Fruit fly (Drosophila melanogaster): ENCODE data around the gene Jhbp4.
A peak's percentile ranks its signal among the peaks of the same experiment; 100 is the strongest.

Gene Jhbp4

dm6 chr3R:16022005-16022404 is 21.3 kb upstream of the Jhbp4 start (continued):
- TF ChIP-seq crc (GFP tag; optimal IDR thresholded peaks at IDR 0.05) (no peak), CG11696 (GFP tag; IDR thresholded peaks at IDR 0.05) (no peak)

DNA sequence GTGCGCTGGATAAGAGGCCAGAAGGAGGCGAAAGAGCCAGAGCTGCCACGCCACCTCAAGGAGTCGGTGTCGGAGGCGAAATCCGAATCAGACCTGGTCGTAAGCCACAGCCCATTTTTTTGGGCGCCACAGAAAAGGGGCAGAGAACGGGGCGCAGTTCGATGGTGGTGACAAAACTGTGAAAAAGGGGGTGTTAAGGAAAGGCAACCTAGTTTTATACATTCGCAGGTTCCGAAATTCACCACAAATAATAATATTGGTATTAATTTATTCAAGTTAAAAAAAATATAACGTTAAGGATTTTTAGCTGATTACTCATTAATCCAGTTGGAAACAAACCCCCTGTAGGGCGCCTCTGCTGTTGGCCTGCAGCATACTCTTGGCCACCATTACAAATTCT is 19.7 kb upstream of the Jhbp4 start:
- TF ChIP-seq row (GFP tag; IDR thresholded peaks at IDR 0.05) (0 out of 3 replicates have a peak, but pooled peaks have one; percentile 7), her (GFP tag; optimal IDR thresholded peaks at IDR 0.05) (no peak), eyg (GFP tag; optimal IDR thresholded peaks at IDR 0.05) (no peak), sna (GFP tag; IDR thresholded peaks at IDR 0.05; ENCODE audit: partially characterized antibody) (no peak), D19B (GFP tag; optimal IDR thresholded peaks at IDR 0.05) (no peak)

DNA sequence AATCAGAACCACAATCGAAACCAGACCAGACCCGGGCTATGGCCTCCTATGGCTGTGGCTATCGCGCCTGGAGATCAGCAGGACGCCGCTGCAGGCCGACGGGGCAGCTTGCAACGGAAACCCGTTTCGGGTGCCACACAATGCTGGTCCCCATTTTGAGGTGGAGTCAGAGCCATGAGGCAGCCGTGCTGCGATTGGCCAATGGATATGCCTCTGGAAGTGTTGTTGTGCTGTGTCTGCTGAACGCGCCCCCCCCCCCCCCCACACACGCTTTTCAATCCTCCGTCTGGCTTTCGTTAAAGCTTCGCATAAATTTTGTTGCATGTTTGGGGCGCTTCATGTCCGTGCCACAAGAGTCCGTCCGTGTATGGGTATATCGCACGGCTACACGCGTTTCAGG is 19.2 kb upstream of the Jhbp4 start:
- TF ChIP-seq Abd-B (GFP tag; optimal IDR thresholded peaks at IDR 0.05) (no peak), cg (GFP tag; optimal IDR thresholded peaks at IDR 0.05) (peak; percentile 7), Nf-YC (tag; optimal IDR thresholded peaks at IDR 0.05) (peak; percentile 80), Nf-YB (GFP tag; optimal IDR thresholded peaks at IDR 0.05) (peak; percentile 91), ewg (GFP tag; optimal IDR thresholded peaks at IDR 0.05) (no peak), Hr39 (optimal IDR thresholded peaks at IDR 0.05) (peak; percentile 61), maf-S (GFP tag; optimal IDR thresholded peaks at IDR 0.05) (no peak), stwl (tag; optimal IDR thresholded peaks at IDR 0.05) (no peak), crol (GFP tag; IDR thresholded peaks at IDR 0.05) (peak; percentile 50), Ets65A (GFP tag) (peak; percentile 60), zfh1 (GFP tag; IDR thresholded peaks at IDR 0.05) (no peak), gsb-n (tag; optimal IDR thresholded peaks at IDR 0.05) (no peak), row (GFP tag; IDR thresholded peaks at IDR 0.05) (0 out of 3 replicates have a peak, but pooled peaks have one; percentile 0)

dm6 chr3R:16025587-16026223 is 17.6 kb upstream of the Jhbp4 start, which contains the start of gene pnr:
Gene pnr (plus strand): TSS chr3R:16026079.
- TF ChIP-seq Nf-YB (GFP tag; optimal IDR thresholded peaks at IDR 0.05) = peak; percentile 99
- no peak for TF ChIP-seq sug (tag; optimal IDR thresholded peaks at IDR 0.05)
- TF ChIP-seq twi (tag; optimal IDR thresholded peaks at IDR 0.05) = peak; percentile 27
- peak; percentile 95 for TF ChIP-seq CG1832 (GFP tag; optimal IDR thresholded peaks at IDR 0.05)
- peak; percentile 40 for TF ChIP-seq CG2712 (tag; optimal IDR thresholded peaks at IDR 0.05)
- TF ChIP-seq NfI (GFP tag; optimal IDR thresholded peaks at IDR 0.05) = no peak
- peak; percentile 69 for TF ChIP-seq onecut (GFP tag; IDR thresholded peaks at IDR 0.05)
- peak; percentile 23 for TF ChIP-seq CG8359 (GFP tag; optimal IDR thresholded peaks at IDR 0.05; ENCODE audit: borderline replicate concordance)
- TF ChIP-seq HmgD (GFP tag; optimal IDR thresholded peaks at IDR 0.05) = peak; percentile 53
- TF ChIP-seq seq (GFP tag; IDR thresholded peaks at IDR 0.05) = peak; percentile 63; the same call in 1 of the 2 replicates
- 0 out of 2 replicates have a peak, but pooled peaks have one; percentile 35 for TF ChIP-seq aop (GFP tag; IDR thresholded peaks at IDR 0.05)
- TF ChIP-seq Taf1 (GFP tag; IDR thresholded peaks at IDR 0.05) = no peak
- peak; percentile 48 for TF ChIP-seq Kr (GFP tag; optimal IDR thresholded peaks at IDR 0.05)
- TF ChIP-seq lbe (GFP tag; optimal IDR thresholded peaks at IDR 0.05) = peak; percentile 8
- no peak for TF ChIP-seq nerfin-2 (GFP tag; IDR thresholded peaks at IDR 0.05; ENCODE audit: partially characterized antibody)
- peak; percentile 89 for TF ChIP-seq Med (GFP tag)
- TF ChIP-seq CG11723 (GFP tag; optimal IDR thresholded peaks at IDR 0.05) = no peak
- peak; percentile 36 for TF ChIP-seq lab (GFP tag; optimal IDR thresholded peaks at IDR 0.05)
- 0 out of 3 replicates have a peak, but pooled peaks have one; percentile 18 for TF ChIP-seq CG6791 (GFP tag; IDR thresholded peaks at IDR 0.05; ENCODE audit: partially characterized antibody)
- peak; percentile 89 for TF ChIP-seq chinmo (GFP tag; IDR thresholded peaks at IDR 0.05; ENCODE audit: partially characterized antibody)
- peak; percentile 14 for TF ChIP-seq nom (GFP tag; optimal IDR thresholded peaks at IDR 0.05)
- TF ChIP-seq Bgb (GFP tag; IDR thresholded peaks at IDR 0.05; ENCODE audit: partially characterized antibody) = peak; percentile 46; the same call in 1 of the 2 replicates
- TF ChIP-seq Nf-YC (tag; optimal IDR thresholded peaks at IDR 0.05) = peak; percentile 100
- peak; percentile 50 for TF ChIP-seq CG9727 (GFP tag; optimal IDR thresholded peaks at IDR 0.05)
- TF ChIP-seq CG15601 (tag; optimal IDR thresholded peaks at IDR 0.05) = peak; percentile 11
- TF ChIP-seq Mes4 (GFP tag; optimal IDR thresholded peaks at IDR 0.05) = peak; percentile 43
- no peak for TF ChIP-seq Lhr (GFP tag; optimal IDR thresholded peaks at IDR 0.05)
